Worm (Caenorhabditis elegans): ENCODE results near the gene nhr-261.
A peak's percentile ranks its signal among the peaks of the same experiment; 100 is the strongest.

The nhr-261 gene

DNA sequence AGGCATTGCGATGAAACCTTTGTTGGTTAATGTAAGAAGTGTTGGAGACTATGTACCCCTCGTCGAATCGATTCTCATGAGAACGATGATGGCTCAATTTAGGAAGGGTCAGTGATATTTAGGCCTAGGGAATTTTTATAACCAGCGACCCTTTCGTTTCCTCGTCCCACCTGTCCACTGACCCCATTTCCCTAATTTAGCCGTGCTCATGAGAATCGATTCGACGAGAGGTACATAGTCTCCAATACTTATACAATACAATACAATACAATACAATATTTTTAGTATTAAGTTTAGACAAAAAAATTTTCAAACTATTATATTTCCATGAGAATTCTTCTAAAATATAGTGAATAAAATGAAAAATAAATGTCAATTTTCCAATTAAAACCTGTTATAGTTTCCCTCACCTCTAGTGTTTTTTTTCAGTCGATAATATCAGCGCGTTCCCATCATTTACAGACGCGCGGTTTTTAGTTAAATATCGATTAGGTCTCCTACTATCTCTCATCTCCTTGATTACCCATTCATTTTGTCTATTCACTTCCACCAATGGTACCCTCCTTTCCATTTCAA is 42.2 kb upstream of the nhr-261 start, which contains the start of the genes F53C3.11 and fbxb-103:
F53C3.11 (minus strand) TSS at position 101 of the 576 bp plus-strand sequence.
fbxb-103 (plus strand) TSS at position 526 of the 576 bp plus-strand sequence.
- TF ChIP-seq dpl-1 (GFP tag; optimal IDR thresholded peaks at IDR 0.05) = no peak

ce11 chrII:3902798-3903197 is 38.2 kb upstream of the nhr-261 start, which contains the start of gene F53C3.3:
F53C3.3 (plus strand) TSS chrII:3902856.
- TF ChIP-seq spr-3 (GFP tag; optimal IDR thresholded peaks at IDR 0.05) (no peak), unc-62 (GFP tag; optimal IDR thresholded peaks at IDR 0.05 in 1 of 2) (peak in 1 of 2 experiments; percentile 20), unc-62 (tag; optimal IDR thresholded peaks at IDR 0.05) (no peak), daf-19 (GFP tag; conservative IDR thresholded peaks at IDR 0.05) (no peak), ama-1 (optimal IDR thresholded peaks at IDR 0.05) (no peak), fkh-10 (GFP tag; optimal IDR thresholded peaks at IDR 0.05) (no peak), ctbp-1 (GFP tag; IDR thresholded peaks at IDR 0.05) (no peak), set-16 (GFP tag; IDR thresholded peaks at IDR 0.05) (peak; percentile 79)

DNA sequence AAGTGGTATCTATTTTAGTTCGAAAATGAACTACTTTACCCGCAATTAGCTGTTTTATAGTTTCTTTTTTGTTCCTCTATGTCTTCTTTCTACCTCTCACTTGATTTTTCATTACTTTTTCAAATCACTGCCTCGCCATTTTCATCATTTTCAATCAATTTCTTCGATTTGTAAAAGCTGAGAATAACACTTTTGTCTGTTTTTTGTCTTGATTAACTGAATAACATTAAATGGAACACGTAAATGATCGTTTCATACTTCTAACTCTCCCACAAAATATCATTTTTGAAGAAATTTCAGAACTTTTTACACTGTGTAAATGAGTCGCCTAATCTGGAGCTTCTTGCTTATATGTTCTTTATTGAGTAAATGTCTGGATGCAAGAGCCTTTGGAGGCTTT is 36.6 kb upstream of the nhr-261 start, which contains the start of gene F53C3.4:
F53C3.4 (plus strand) TSS at position 301 of the 400 bp plus-strand sequence.
- no peak for TF ChIP-seq T26A8.4 (GFP tag; IDR thresholded peaks at IDR 0.05)
- TF ChIP-seq sdz-12 (GFP tag; optimal IDR thresholded peaks at IDR 0.05) = no peak
- no peak for TF ChIP-seq R02D3.7 (tag; optimal IDR thresholded peaks at IDR 0.05)
- no peak for TF ChIP-seq ztf-7 (tag; optimal IDR thresholded peaks at IDR 0.05)
- TF ChIP-seq unc-130 (GFP tag; optimal IDR thresholded peaks at IDR 0.05) = no peak
- TF ChIP-seq F49E8.2 (tag; optimal IDR thresholded peaks at IDR 0.05; ENCODE audit: borderline replicate concordance) = no peak

DNA sequence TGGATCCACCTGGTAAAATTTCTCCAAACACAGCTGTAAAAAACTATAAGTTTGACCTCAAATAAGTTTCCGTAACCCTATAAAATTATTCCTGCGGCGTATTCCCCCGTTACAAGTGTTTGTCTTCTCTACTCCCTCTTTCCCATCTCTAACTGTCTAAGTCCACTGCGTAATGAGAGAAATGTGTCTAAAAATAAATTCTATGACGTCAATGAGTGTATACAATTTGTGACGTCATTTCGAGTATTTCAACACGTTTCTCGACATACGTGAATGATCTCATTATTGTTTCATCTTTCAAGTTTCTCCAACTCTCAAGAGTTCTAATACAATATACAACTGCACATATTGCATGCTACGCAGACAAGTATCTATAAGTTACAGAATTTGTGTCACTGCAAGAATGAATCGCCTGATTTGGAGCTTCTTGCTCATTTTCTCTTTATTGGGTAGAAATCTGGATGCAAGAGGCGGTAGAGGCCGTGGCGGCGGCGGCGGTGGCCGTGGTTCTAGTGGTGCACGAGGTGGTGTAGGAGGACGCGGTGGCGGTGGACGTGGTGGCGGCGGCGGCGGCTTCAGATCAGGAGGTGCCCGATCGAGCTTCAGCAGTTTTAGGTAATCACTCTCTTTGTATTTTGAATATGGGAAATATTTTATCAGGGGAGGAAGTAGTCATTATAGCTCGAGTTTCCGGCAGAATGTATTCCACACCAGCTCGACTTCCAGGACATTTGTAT is 33.4 kb upstream of the nhr-261 start, which contains the start of gene F53C3.6:
F53C3.6 (plus strand) TSS at position 385 of the 737 bp plus-strand sequence.
- TF ChIP-seq nhr-28 (tag; optimal IDR thresholded peaks at IDR 0.05) (peak; percentile 54), lin-13 (GFP tag; optimal IDR thresholded peaks at IDR 0.05) (peak; percentile 39), F37D6.2 (tag; optimal IDR thresholded peaks at IDR 0.05) (peak; percentile 33), ceh-44 (GFP tag; IDR thresholded peaks at IDR 0.05) (no peak), hmg-1.1 (GFP tag; IDR thresholded peaks at IDR 0.05) (0 out of 2 replicates have a peak, but pooled peaks have one; percentile 37), hif-1 (tag; optimal IDR thresholded peaks at IDR 0.05) (peak in 1 of 2 experiments; percentile 24), zip-11 (GFP tag; IDR thresholded peaks at IDR 0.05) (no peak), mes-2 (tag; optimal IDR thresholded peaks at IDR 0.05; ENCODE audit: poor library complexity, severe bottlenecking) (peak; percentile 38), mxl-3 (GFP tag; optimal IDR thresholded peaks at IDR 0.05) (peak; percentile 6), zip-2 (tag; optimal IDR thresholded peaks at IDR 0.05) (no peak), set-16 (GFP tag; IDR thresholded peaks at IDR 0.05) (peak; percentile 94), nhr-48 (tag; optimal IDR thresholded peaks at IDR 0.05) (peak; percentile 54), Y5F2A.4 (GFP tag; optimal IDR thresholded peaks at IDR 0.05) (no peak), dmd-6 (GFP tag; IDR thresholded peaks at IDR 0.05) (peak; percentile 60), hlh-11 (tag; optimal IDR thresholded peaks at IDR 0.05) (peak; percentile 70), nhr-6 (tag; optimal IDR thresholded peaks at IDR 0.05) (peak; percentile 18), nhr-11 (tag; optimal IDR thresholded peaks at IDR 0.05) (peak; percentile 28), unc-62 (GFP tag; optimal IDR thresholded peaks at IDR 0.05 in 1 of 2) (peak in 1 of 2 experiments; percentile 78), unc-62 (tag; optimal IDR thresholded peaks at IDR 0.05) (no peak), lsy-2 (tag; optimal IDR thresholded peaks at IDR 0.05) (peak in 1 of 2 experiments; percentile 76), F26F4.8 (GFP tag; conservative IDR thresholded peaks at IDR 0.05) (no peak), nhr-77 (tag; optimal IDR thresholded peaks at IDR 0.05) (no peak), F49E8.2 (tag; optimal IDR thresholded peaks at IDR 0.05; ENCODE audit: borderline replicate concordance) (no peak), ces-1 (GFP tag; optimal IDR thresholded peaks at IDR 0.05) (no peak), dve-1 (tag; optimal IDR thresholded peaks at IDR 0.05; ENCODE audit: insufficient read depth) (no peak), nhr-42 (GFP tag; IDR thresholded peaks at IDR 0.05) (no peak), mdl-1 (tag; optimal IDR thresholded peaks at IDR 0.05) (peak; percentile 6 to 77), dpl-1 (GFP tag; optimal IDR thresholded peaks at IDR 0.05) (peak; percentile 21), snpc-4 (tag; optimal IDR thresholded peaks at IDR 0.05) (no peak), aha-1 (tag) (peak; percentile 98), daf-16 (GFP tag; optimal IDR thresholded peaks at IDR 0.05) (peak in 1 of 2 experiments; percentile 1), daf-16 (tag; optimal IDR thresholded peaks at IDR 0.05) (no peak), dmd-9 (GFP tag; IDR thresholded peaks at IDR 0.05) (no peak)
